Worm (Caenorhabditis elegans): ENCODE data around the gene sru-42.

- TF ChIP-seq ceh-90 (tag; optimal IDR thresholded peaks at IDR 0.05), result no peak
- TF ChIP-seq ztf-4 (tag; optimal IDR thresholded peaks at IDR 0.05), result no peak
- no peak for TF ChIP-seq unc-62 (GFP tag; optimal IDR thresholded peaks at IDR 0.05)
- no peak for TF ChIP-seq egl-27 (tag; optimal IDR thresholded peaks at IDR 0.05)
- no peak for TF ChIP-seq nhr-237 (tag; optimal IDR thresholded peaks at IDR 0.05)
- TF ChIP-seq nhr-28 (tag; optimal IDR thresholded peaks at IDR 0.05), result no peak
- TF ChIP-seq dpl-1 (GFP tag; optimal IDR thresholded peaks at IDR 0.05), result no peak
- no peak for TF ChIP-seq ztf-11 (tag; optimal IDR thresholded peaks at IDR 0.05)
- no peak for TF ChIP-seq unc-86 (tag; optimal IDR thresholded peaks at IDR 0.05)
- no peak for TF ChIP-seq dsc-1 (tag; optimal IDR thresholded peaks at IDR 0.05)
- TF ChIP-seq snpc-4 (tag; optimal IDR thresholded peaks at IDR 0.05), result no peak
- TF ChIP-seq blmp-1 (tag; optimal IDR thresholded peaks at IDR 0.05), result no peak
- TF ChIP-seq zag-1 (tag; optimal IDR thresholded peaks at IDR 0.05), result no peak
Observed at ce11 chrV:15654124-15654523, 3.9 kb downstream of the sru-42 start, which contains the start of gene F53E4.2.

All from whole organism, L1 larva.